Worm (Caenorhabditis elegans): Measurements from ENCODE around the gene F46C3.2.
"Not testable (repeated sequence)": the region's sequence is repeated elsewhere in the genome, so short reads cannot be mapped to it uniquely, and the experiment has no call there.

Gene F46C3.2

ce11 chrX:11439740-11440139, 21.2 kb upstream of the F46C3.2 start, which contains the start of gene F46C3.7:
F46C3.7 (plus strand) TSS chrX:11440040.
- TF ChIP-seq tbx-8 (GFP tag; optimal IDR thresholded peaks at IDR 0.05); zip-8 (tag; optimal IDR thresholded peaks at IDR 0.05); mep-1 (tag; optimal IDR thresholded peaks at IDR 0.05): not testable (repeated sequence)

ce11 chrX:11437716-11438115, 19.1 kb upstream of the F46C3.2 start:
- no peak for TF ChIP-seq nhr-28 (tag; optimal IDR thresholded peaks at IDR 0.05)
- no peak for TF ChIP-seq ceh-83 (GFP tag; optimal IDR thresholded peaks at IDR 0.05)
- TF ChIP-seq nhr-2 (tag; optimal IDR thresholded peaks at IDR 0.05): no peak
- TF ChIP-seq pha-4 (tag; optimal IDR thresholded peaks at IDR 0.05): no peak
- TF ChIP-seq lin-13 (tag; optimal IDR thresholded peaks at IDR 0.05): no peak
- TF ChIP-seq unc-62 (GFP tag; optimal IDR thresholded peaks at IDR 0.05): no peak
- no peak for TF ChIP-seq blmp-1 (tag; optimal IDR thresholded peaks at IDR 0.05)
- no peak for TF ChIP-seq ham-2 (GFP tag; optimal IDR thresholded peaks at IDR 0.05)

ce11 chrX:11435488-11435887, 16.9 kb upstream of the F46C3.2 start:
- no peak for TF ChIP-seq lin-13 (tag; optimal IDR thresholded peaks at IDR 0.05)
- no peak for TF ChIP-seq nhr-237 (tag; optimal IDR thresholded peaks at IDR 0.05)
- no peak for TF ChIP-seq lsy-2 (tag; optimal IDR thresholded peaks at IDR 0.05)
- TF ChIP-seq ceh-43 (GFP tag; optimal IDR thresholded peaks at IDR 0.05): no peak
- TF ChIP-seq ceh-39 (tag; optimal IDR thresholded peaks at IDR 0.05): no peak
- TF ChIP-seq elt-3 (tag; optimal IDR thresholded peaks at IDR 0.05): no peak
- no peak for TF ChIP-seq ceh-83 (GFP tag; optimal IDR thresholded peaks at IDR 0.05)
- TF ChIP-seq mab-5 (tag; optimal IDR thresholded peaks at IDR 0.05): no peak
- TF ChIP-seq nhr-2 (tag; optimal IDR thresholded peaks at IDR 0.05): no peak
- no peak for TF ChIP-seq sem-2 (GFP tag; optimal IDR thresholded peaks at IDR 0.05)
- TF ChIP-seq pha-4 (tag; optimal IDR thresholded peaks at IDR 0.05): no peak
- no peak for TF ChIP-seq unc-39 (tag; optimal IDR thresholded peaks at IDR 0.05)
- no peak for TF ChIP-seq cnd-1 (tag; optimal IDR thresholded peaks at IDR 0.05)
- TF ChIP-seq ham-2 (GFP tag; optimal IDR thresholded peaks at IDR 0.05): no peak
- TF ChIP-seq flh-1 (GFP tag; optimal IDR thresholded peaks at IDR 0.05): no peak
- no peak for TF ChIP-seq ces-1 (GFP tag; optimal IDR thresholded peaks at IDR 0.05)
- TF ChIP-seq elt-1 (tag; optimal IDR thresholded peaks at IDR 0.05; ENCODE audit: borderline replicate concordance, insufficient read depth): no peak

ce11 chrX:11433488-11433887, 14.9 kb upstream of the F46C3.2 start, which contains the start of gene hum-4:
hum-4 (minus strand) TSS chrX:11433588.
- no peak for TF ChIP-seq ceh-83 (GFP tag; optimal IDR thresholded peaks at IDR 0.05)
- TF ChIP-seq sptf-1 (tag; optimal IDR thresholded peaks at IDR 0.05): no peak
- TF ChIP-seq mls-2 (tag; optimal IDR thresholded peaks at IDR 0.05): no peak
- TF ChIP-seq ces-1 (GFP tag; optimal IDR thresholded peaks at IDR 0.05): no peak
- no peak for TF ChIP-seq ceh-43 (GFP tag; optimal IDR thresholded peaks at IDR 0.05)
- no peak for TF ChIP-seq lsy-2 (tag; optimal IDR thresholded peaks at IDR 0.05)
- TF ChIP-seq nhr-76 (tag; optimal IDR thresholded peaks at IDR 0.05): no peak
- TF ChIP-seq blmp-1 (tag; optimal IDR thresholded peaks at IDR 0.05): no peak
- no peak for TF ChIP-seq tbx-8 (GFP tag; optimal IDR thresholded peaks at IDR 0.05)
- TF ChIP-seq M03D4.4 (tag; optimal IDR thresholded peaks at IDR 0.05): no peak
- no peak for TF ChIP-seq sem-2 (GFP tag; optimal IDR thresholded peaks at IDR 0.05)
- TF ChIP-seq lin-13 (tag; optimal IDR thresholded peaks at IDR 0.05): no peak
- TF ChIP-seq snpc-4 (tag; optimal IDR thresholded peaks at IDR 0.05): no peak
- TF ChIP-seq nhr-2 (tag; optimal IDR thresholded peaks at IDR 0.05): no peak
- TF ChIP-seq mab-5 (tag; optimal IDR thresholded peaks at IDR 0.05): no peak
- no peak for TF ChIP-seq pha-4 (tag; optimal IDR thresholded peaks at IDR 0.05)

DNA sequence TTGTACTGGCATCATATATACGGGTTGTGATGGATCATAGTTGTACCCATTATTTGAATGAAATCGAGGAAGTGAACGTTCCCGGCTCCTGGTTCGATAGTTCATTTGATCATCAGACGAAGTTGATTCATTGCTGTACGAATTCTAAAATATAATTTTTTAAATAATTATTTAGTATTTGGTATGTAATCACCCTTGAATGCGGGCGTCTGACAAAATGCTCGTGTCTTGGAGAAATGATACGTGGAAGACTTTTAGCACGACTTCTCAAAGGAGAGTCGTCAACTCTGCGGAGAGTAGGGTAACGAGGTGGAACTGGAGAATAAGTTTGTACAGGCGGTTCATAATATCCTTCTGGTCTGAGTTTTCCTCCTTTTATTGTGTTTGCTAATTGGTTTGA, 9.0 kb upstream of the F46C3.2 start:
- TF ChIP-seq bed-3 (GFP tag; optimal IDR thresholded peaks at IDR 0.05) (no peak), sem-2 (GFP tag; optimal IDR thresholded peaks at IDR 0.05) (no peak), nhr-237 (tag; optimal IDR thresholded peaks at IDR 0.05) (no peak), flh-1 (GFP tag; optimal IDR thresholded peaks at IDR 0.05) (no peak), nhr-76 (tag; optimal IDR thresholded peaks at IDR 0.05) (no peak), mep-1 (tag; optimal IDR thresholded peaks at IDR 0.05) (no peak), sptf-1 (tag; optimal IDR thresholded peaks at IDR 0.05) (no peak), ceh-43 (GFP tag; optimal IDR thresholded peaks at IDR 0.05) (no peak), ces-1 (GFP tag; optimal IDR thresholded peaks at IDR 0.05) (no peak), nhr-28 (tag; optimal IDR thresholded peaks at IDR 0.05) (no peak)

- TF ChIP-seq pha-4 (tag; optimal IDR thresholded peaks at IDR 0.05): no peak
- no peak for TF ChIP-seq ceh-39 (tag; optimal IDR thresholded peaks at IDR 0.05)
- TF ChIP-seq cnd-1 (tag; optimal IDR thresholded peaks at IDR 0.05): no peak
- TF ChIP-seq snpc-4 (tag; optimal IDR thresholded peaks at IDR 0.05): no peak
- TF ChIP-seq tbx-8 (GFP tag; optimal IDR thresholded peaks at IDR 0.05): no peak
- no peak for TF ChIP-seq nhr-237 (tag; optimal IDR thresholded peaks at IDR 0.05)
- no peak for TF ChIP-seq nhr-28 (tag; optimal IDR thresholded peaks at IDR 0.05)
- no peak for TF ChIP-seq nhr-76 (tag; optimal IDR thresholded peaks at IDR 0.05)
- TF ChIP-seq elt-3 (tag; optimal IDR thresholded peaks at IDR 0.05): no peak
- no peak for TF ChIP-seq unc-120 (tag; optimal IDR thresholded peaks at IDR 0.05; ENCODE audit: poor library complexity, severe bottlenecking)
- TF ChIP-seq sptf-1 (tag; optimal IDR thresholded peaks at IDR 0.05): no peak
- no peak for TF ChIP-seq unc-62 (GFP tag; optimal IDR thresholded peaks at IDR 0.05)
- TF ChIP-seq lin-13 (tag; optimal IDR thresholded peaks at IDR 0.05): no peak
Observed at ce11 chrX:11426647-11427046, 8.1 kb upstream of the F46C3.2 start.

Data from whole organism, mixed stage, embryonic.